Worm (Caenorhabditis elegans) whole organism, L3 larva: Measurements from ENCODE around the gene Y43F8C.7.

Experiments used
- R02D3.7 ChIP-seq: fragments of 150-350 bp; optimal IDR thresholded peaks from 2 replicates; lab custom pipeline; 2014; ENCODE audit warnings: missing biosample characterization, missing genetic modification characterization
- ZK546.5 ChIP-seq: sonication (generic microtip); optimal IDR thresholded peaks from 2 replicates; lab custom pipeline; 2017; ENCODE audit warnings: missing biosample characterization, missing genetic modification characterization
- egl-27 ChIP-seq: sonication (generic microtip); optimal IDR thresholded peaks from 4 replicates; lab custom pipeline; 2017; ENCODE audit warnings: missing biosample characterization, missing genetic modification reagents, missing genetic modification characterization
- lin-15B ChIP-seq: fragments of 150-350 bp; optimal IDR thresholded peaks from 2 replicates; lab custom pipeline; 2014; ENCODE audit warnings: missing biosample characterization, missing genetic modification characterization
- nhr-11 ChIP-seq: fragments of 150-350 bp; optimal IDR thresholded peaks from 2 replicates; lab custom pipeline; 2014; ENCODE audit warnings: missing biosample characterization, missing genetic modification characterization
- nhr-12 ChIP-seq: fragments of 150-350 bp; optimal IDR thresholded peaks from 2 replicates; lab custom pipeline; 2014; ENCODE audit warnings: missing biosample characterization, missing genetic modification characterization
- nhr-25 ChIP-seq: sonication (generic microtip); optimal IDR thresholded peaks from 2 replicates; lab custom pipeline; 2017; ENCODE audit warnings: missing biosample characterization, missing genetic modification characterization

DNA sequence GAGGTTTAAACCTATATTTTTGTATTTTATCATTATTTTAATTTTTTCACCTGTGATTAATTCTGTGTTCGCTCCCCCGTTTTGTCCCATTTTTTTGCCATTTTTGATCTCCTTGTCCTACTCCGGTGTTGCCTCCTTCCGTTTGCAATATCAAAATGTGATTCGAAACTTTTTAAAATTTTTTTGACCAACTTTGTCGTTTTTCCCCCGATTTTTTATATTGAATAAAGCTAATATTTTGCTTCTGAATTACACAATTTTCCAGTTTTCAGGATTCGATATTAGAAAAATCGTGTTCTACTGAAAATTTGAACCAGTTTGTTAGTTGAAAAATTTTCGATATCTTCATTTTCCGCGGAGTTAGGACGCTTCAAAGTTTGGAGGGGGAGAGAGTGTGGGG, 38.0 kb downstream of the Y43F8C.7 start, which contains the start of gene nlp-25:
- no peak for TF ChIP-seq R02D3.7 (tag; lab: Kevin White, UChicago)
- TF ChIP-seq ZK546.5 (tag; lab: Kevin White, UChicago), result no peak
- TF ChIP-seq nhr-25 (tag; lab: Kevin White, UChicago), result no peak
- no peak for TF ChIP-seq egl-27 (tag; lab: Kevin White, UChicago)
- no peak for TF ChIP-seq nhr-11 (tag; lab: Kevin White, UChicago)
- TF ChIP-seq nhr-12 (tag; lab: Kevin White, UChicago), result no peak
- no peak for TF ChIP-seq lin-15B
